Fruit fly (Drosophila melanogaster): Measurements from ENCODE around the gene PyK.

PyK gene

DNA sequence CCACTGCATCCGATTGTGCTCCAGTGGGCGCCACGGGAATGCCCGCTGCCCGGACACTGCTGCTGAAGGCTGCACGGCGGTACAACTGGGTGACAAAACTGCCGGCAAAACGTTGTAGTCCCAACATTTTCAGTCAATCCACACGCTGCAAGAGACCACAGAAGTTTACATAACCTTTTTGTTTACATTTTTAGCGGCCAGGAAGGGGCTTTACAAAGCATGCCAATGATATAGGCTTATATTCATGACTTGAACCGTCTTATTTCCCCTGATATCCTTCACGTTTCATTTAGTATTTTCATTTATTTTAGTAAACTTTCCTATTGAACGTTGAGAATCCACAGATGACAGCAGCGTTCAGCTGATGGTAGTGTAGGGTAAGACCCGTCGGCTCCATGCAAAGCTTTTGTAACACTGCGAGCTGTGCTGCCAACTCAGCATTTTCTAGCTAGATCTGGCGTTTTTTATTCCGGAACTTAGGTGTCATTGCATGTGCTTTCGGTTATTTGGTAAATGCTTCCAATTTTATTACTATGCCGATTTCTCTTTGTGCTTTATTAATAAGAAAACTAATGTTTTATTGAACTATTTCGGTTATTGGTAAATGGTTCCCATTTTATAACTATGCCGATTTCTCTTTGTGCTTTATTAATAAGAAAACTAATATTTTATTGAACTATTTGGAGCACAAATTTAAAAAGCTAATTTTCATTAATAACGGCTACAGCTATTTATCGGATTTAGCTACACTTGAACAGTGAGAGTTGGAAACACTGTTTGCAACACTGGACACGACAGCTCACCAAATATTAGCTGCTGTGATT lies 43.4 kb downstream of the PyK start, which contains the start of the genes CG13850 and lqfR (continued):
- TF ChIP-seq CG7839 (tag; optimal IDR thresholded peaks at IDR 0.05) (no peak), NfI (GFP tag; optimal IDR thresholded peaks at IDR 0.05) (peak; percentile 75), h (optimal IDR thresholded peaks at IDR 0.05) (no peak), CG2120 (GFP tag; optimal IDR thresholded peaks at IDR 0.05) (peak; percentile 92), chm (GFP tag; IDR thresholded peaks at IDR 0.05) (no peak), dan (GFP tag; IDR thresholded peaks at IDR 0.05) (no peak), Hr3 (GFP tag; optimal IDR thresholded peaks at IDR 0.05) (peak; percentile 84), CG10274 (GFP tag; optimal IDR thresholded peaks at IDR 0.05) (peak; percentile 54), ken (GFP tag; IDR thresholded peaks at IDR 0.05) (peak; percentile 45; the same call in 1 of the 3 replicates), CG16815 (GFP tag; optimal IDR thresholded peaks at IDR 0.05) (peak; percentile 83), Dip3 (GFP tag; optimal IDR thresholded peaks at IDR 0.05) (peak; percentile 80), CG9609 (GFP tag; optimal IDR thresholded peaks at IDR 0.05) (peak; percentile 81), CG10366 (GFP tag; IDR thresholded peaks at IDR 0.05) (peak; percentile 33; the same call in 1 of the 2 replicates), br (optimal IDR thresholded peaks at IDR 0.05) (no peak), CG11696 (GFP tag; IDR thresholded peaks at IDR 0.05) (no peak), CG1233 (GFP tag; optimal IDR thresholded peaks at IDR 0.05) (peak; percentile 58), CG16779 (GFP tag; IDR thresholded peaks at IDR 0.05) (no peak), CG14014 (GFP tag; IDR thresholded peaks at IDR 0.05) (no peak), CG11398 (GFP tag; optimal IDR thresholded peaks at IDR 0.05) (peak; percentile 48), CG2678 (tag; optimal IDR thresholded peaks at IDR 0.05) (no peak), CG1024 (GFP tag; IDR thresholded peaks at IDR 0.05) (no peak), Ptx1 (GFP tag; IDR thresholded peaks at IDR 0.05) (peak; percentile 77), Dll (GFP tag; IDR thresholded peaks at IDR 0.05; ENCODE audit: partially characterized antibody) (no peak), CG2129 (GFP tag; IDR thresholded peaks at IDR 0.05; ENCODE audit: partially characterized antibody) (no peak), Chrac-16 (GFP tag; optimal IDR thresholded peaks at IDR 0.05) (peak; percentile 76), CHES-1-like (GFP tag; optimal IDR thresholded peaks at IDR 0.05) (peak; percentile 64), nau (GFP tag; optimal IDR thresholded peaks at IDR 0.05) (no peak), CG8924 (tag; optimal IDR thresholded peaks at IDR 0.05) (peak; percentile 63), schlank (tag; optimal IDR thresholded peaks at IDR 0.05) (peak; percentile 35), cato (GFP tag; optimal IDR thresholded peaks at IDR 0.05; ENCODE audit: borderline replicate concordance) (peak; percentile 58), Dek (tag; optimal IDR thresholded peaks at IDR 0.05) (peak; percentile 73), CG4617 (GFP tag; optimal IDR thresholded peaks at IDR 0.05; ENCODE audit: borderline replicate concordance) (peak; percentile 40), chinmo (GFP tag; IDR thresholded peaks at IDR 0.05; ENCODE audit: partially characterized antibody) (no peak), seq (GFP tag; IDR thresholded peaks at IDR 0.05) (no peak), Nf-YB (GFP tag; optimal IDR thresholded peaks at IDR 0.05) (peak; percentile 53), ranshi (GFP tag; IDR thresholded peaks at IDR 0.05) (no peak; the same call in 1 of the 2 replicates), Dip2 (GFP tag; IDR thresholded peaks at IDR 0.05) (no peak), fu2 (GFP tag; optimal IDR thresholded peaks at IDR 0.05) (peak; percentile 76), CG15514 (GFP tag; optimal IDR thresholded peaks at IDR 0.05) (peak; percentile 73), hb (GFP tag; IDR thresholded peaks at IDR 0.05; ENCODE audit: partially characterized antibody) (no peak), Xrp1 (GFP tag; IDR thresholded peaks at IDR 0.05) (peak; percentile 45; the same call in 1 of the 2 replicates), pho (GFP tag; optimal IDR thresholded peaks at IDR 0.05) (peak; percentile 86), CG2712 (tag; optimal IDR thresholded peaks at IDR 0.05) (peak; percentile 43), Awh (GFP tag; IDR thresholded peaks at IDR 0.05) (no peak), CG30431 (GFP tag; optimal IDR thresholded peaks at IDR 0.05) (peak; percentile 60), Abd-B (GFP tag; optimal IDR thresholded peaks at IDR 0.05) (peak; percentile 79), wdn (GFP tag; IDR thresholded peaks at IDR 0.05) (no peak; the same call in 1 of the 2 replicates), CG34224 (GFP tag; IDR thresholded peaks at IDR 0.05; ENCODE audit: partially characterized antibody) (no peak; the same call in 2 of the 3 replicates), HmgZ (tag; optimal IDR thresholded peaks at IDR 0.05) (peak; percentile 67), emc (GFP tag; optimal IDR thresholded peaks at IDR 0.05) (peak; percentile 54)

Measured in whole organism, embryonic.